Worm (Caenorhabditis elegans) whole organism, L3 larva: Measurements from ENCODE around the gene Y40B10B.1.

Source experiments
- nhr-43 ChIP-seq: sonication (generic microtip); optimal IDR thresholded peaks from 2 replicates; lab custom pipeline; 2016; ENCODE audit warnings: mild to moderate bottlenecking, missing genetic modification characterization, missing compliant biosample characterization; ENCODE audit not compliant: poor library complexity, severe bottlenecking

Gene Y40B10B.1

DNA sequence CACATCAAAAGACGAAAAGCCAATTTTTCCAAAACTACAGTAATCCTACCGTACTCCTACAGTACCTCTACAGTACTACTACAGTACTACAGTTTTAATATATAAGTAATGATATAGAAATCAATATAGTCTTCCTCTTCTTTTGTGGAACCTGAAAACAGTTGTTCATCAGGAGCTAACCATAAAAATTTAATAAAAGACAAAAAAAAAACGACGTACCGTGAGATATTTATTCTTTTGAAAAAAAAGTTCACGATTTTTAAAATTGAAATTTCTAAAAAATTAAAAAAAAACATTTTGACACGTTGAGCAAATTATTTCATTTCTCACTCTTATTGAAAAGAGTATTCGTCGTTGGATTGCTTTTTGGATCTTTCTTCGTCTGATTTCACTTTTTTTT lies 50.3 kb downstream of the Y40B10B.1 start, which contains the start of gene Y32G9A.3:
Gene Y32G9A.3 (plus strand): TSS at position 301 of the 400 bp plus-strand sequence.
- no peak for TF ChIP-seq nhr-43 (tag; lab: Kevin White, UChicago)
- TF ChIP-seq, all 47 proteins: peak for 0
